Worm (Caenorhabditis elegans) whole organism, mixed stage, embryonic: ENCODE measurements around the gene dgk-3.

ENCODE experiments used
- bed-3 ChIP-seq: fragments of 200-800 bp; sonication (Bioruptor generic); optimal IDR thresholded peaks from 3 replicates; lab custom pipeline; 2018; ENCODE audit warnings: mild to moderate bottlenecking, missing genetic modification characterization, moderate library complexity, missing compliant biosample characterization
- elt-3 ChIP-seq: fragments of 150-350 bp; optimal IDR thresholded peaks from 2 replicates; lab custom pipeline; 2014; ENCODE audit warnings: missing biosample characterization, missing genetic modification characterization
- lin-13 ChIP-seq: fragments of 150-350 bp; optimal IDR thresholded peaks from 2 replicates; lab custom pipeline; 2014; ENCODE audit warnings: missing biosample characterization, missing genetic modification characterization
- nhr-12 ChIP-seq: fragments of 150-350 bp; optimal IDR thresholded peaks from 2 replicates; lab custom pipeline; 2014; ENCODE audit warnings: missing biosample characterization, missing genetic modification characterization
- nhr-2 ChIP-seq: fragments of 150-350 bp; optimal IDR thresholded peaks from 2 replicates; lab custom pipeline; 2014; ENCODE audit warnings: missing biosample characterization, missing genetic modification characterization
- nhr-28 ChIP-seq: fragments of 150-350 bp; optimal IDR thresholded peaks from 2 replicates; lab custom pipeline; 2014; ENCODE audit warnings: missing biosample characterization, missing genetic modification characterization
- nhr-76 ChIP-seq: sonication (generic microtip); optimal IDR thresholded peaks from 2 replicates; lab custom pipeline; 2017; ENCODE audit warnings: missing biosample characterization, missing genetic modification characterization
- pha-4 ChIP-seq: fragments of 150-350 bp; optimal IDR thresholded peaks from 2 replicates; lab custom pipeline; 2018; ENCODE audit warnings: missing biosample characterization, missing genetic modification reagents, missing genetic modification characterization
- snpc-4 ChIP-seq: fragments of 150-350 bp; optimal IDR thresholded peaks from 2 replicates; lab custom pipeline; 2014; ENCODE audit warnings: missing biosample characterization, missing genetic modification characterization
- sptf-1 ChIP-seq: sonication (generic microtip); optimal IDR thresholded peaks from 2 replicates; lab custom pipeline; 2017; ENCODE audit warnings: mild to moderate bottlenecking, missing genetic modification characterization, moderate library complexity, missing compliant biosample characterization
- unc-62 ChIP-seq: fragments of 150-350 bp; optimal IDR thresholded peaks from 2 replicates; lab custom pipeline; 2014; ENCODE audit warnings: missing biosample characterization, missing genetic modification reagents, missing genetic modification characterization
- zip-8 ChIP-seq: fragments of 150-350 bp; optimal IDR thresholded peaks from 2 replicates; lab custom pipeline; 2014; ENCODE audit warnings: missing biosample characterization, missing genetic modification characterization

ce11 chrIII:9114076-9114475 is 48.8 kb upstream of the dgk-3 start:
- TF ChIP-seq unc-62 (GFP tag; lab: Kevin White, UChicago), result no peak
- no peak for TF ChIP-seq nhr-12 (tag; lab: Kevin White, UChicago)
- TF ChIP-seq nhr-28 (tag; lab: Kevin White, UChicago), result no peak
- no peak for TF ChIP-seq lin-13
- TF ChIP-seq elt-3, result no peak
- no peak for TF ChIP-seq snpc-4 (tag; lab: Kevin White, UChicago)
- no peak for TF ChIP-seq nhr-2 (tag; lab: Kevin White, UChicago)
- no peak for TF ChIP-seq pha-4
- TF ChIP-seq bed-3, result no peak
- no peak for TF ChIP-seq nhr-76 (tag; lab: Kevin White, UChicago)
- no peak for TF ChIP-seq sptf-1
- TF ChIP-seq zip-8, result no peak
